Worm (Caenorhabditis elegans) whole organism, young adult: ENCODE measurements around the gene F42G8.8.

Experiments used
- lin-35 ChIP-seq, 3 experiments: fragments of 150-350 bp in 2 of 3; sonication (generic microtip) in 1 of 3; optimal IDR thresholded peaks; 2 replicates each; lab custom pipeline; 2014 to 2018; ENCODE audit warnings: missing biosample characterization in 3 of 3, missing genetic modification characterization in 3 of 3, missing genetic modification reagents in 3 of 3
- nfyb-1 ChIP-seq: fragments of 200-800 bp; sonication (Bioruptor generic); IDR thresholded peaks from 2 replicates; pipeline ENCODE4 v1.3.6; 2022; ENCODE audit warnings: missing genetic modification reagents, missing genetic modification characterization, missing compliant biosample characterization
- pha-4 ChIP-seq: fragments of 150-350 bp; sonication (generic microtip); optimal IDR thresholded peaks from 2 replicates; lab custom pipeline; 2014; ENCODE audit warnings: missing biosample characterization, missing genetic modification reagents, missing genetic modification characterization
- repo-1 ChIP-seq: sonication (generic microtip); optimal IDR thresholded peaks from 2 replicates; lab custom pipeline; 2017; ENCODE audit warnings: mild to moderate bottlenecking, missing genetic modification characterization, missing compliant biosample characterization
- xnd-1 ChIP-seq: sonication (generic microtip); optimal IDR thresholded peaks from 2 replicates; lab custom pipeline; 2016; ENCODE audit warnings: missing genotype, missing genetic modification reagents, missing genetic modification characterization, missing compliant biosample characterization

DNA sequence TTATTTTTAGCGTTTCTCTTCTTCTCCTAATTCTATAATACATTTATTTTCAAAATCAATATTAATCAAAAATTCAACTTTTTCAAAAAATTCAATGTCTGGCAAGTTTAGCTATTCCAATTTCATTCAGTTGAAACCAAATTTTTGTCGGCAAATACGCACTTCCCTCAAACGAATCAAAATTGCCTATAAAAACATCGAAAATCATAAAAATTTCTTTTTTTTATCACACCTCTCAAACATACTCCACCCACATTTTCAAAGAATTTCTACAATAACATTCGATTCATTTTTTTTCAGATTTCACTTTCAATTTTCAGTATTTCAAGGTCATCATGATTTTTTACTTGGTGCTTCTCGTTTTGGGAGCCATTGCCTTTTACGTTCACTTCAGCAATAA lies 40.2 kb downstream of the F42G8.8 start, which contains the start of gene faah-1:
- no peak for TF ChIP-seq xnd-1 (tag; lab: Kevin White, UChicago)
- TF ChIP-seq lin-35 (GFP tag; optimal IDR thresholded peaks at IDR 0.05; lab: Kevin White, UChicago) = no peak
- TF ChIP-seq repo-1 (tag; lab: Kevin White, UChicago) = no peak
- TF ChIP-seq nfyb-1 (GFP tag; lab: Robert Waterston, UW) = no peak
- TF ChIP-seq pha-4 = no peak
